Worm (Caenorhabditis elegans): ENCODE data around the gene xrn-1.

xrn-1 gene

ce11 chrII:14037484-14038303 is 31.0 kb upstream of the xrn-1 start:
- TF ChIP-seq ceh-16 (tag; optimal IDR thresholded peaks at IDR 0.05) (no peak), tbx-2 (tag; optimal IDR thresholded peaks at IDR 0.05) (no peak), ceh-9 (tag; optimal IDR thresholded peaks at IDR 0.05) (no peak), ceh-28 (tag; optimal IDR thresholded peaks at IDR 0.05) (no peak), fkh-10 (GFP tag; optimal IDR thresholded peaks at IDR 0.05) (no peak), daf-12 (tag; optimal IDR thresholded peaks at IDR 0.05) (no peak), elt-2 (tag; optimal IDR thresholded peaks at IDR 0.05) (no peak), pha-4 (tag; optimal IDR thresholded peaks at IDR 0.05) (peak; percentile 22), snpc-4 (tag; optimal IDR thresholded peaks at IDR 0.05) (no peak), egl-5 (tag; optimal IDR thresholded peaks at IDR 0.05) (no peak), mml-1 (tag; optimal IDR thresholded peaks at IDR 0.05) (no peak), ztf-11 (tag; optimal IDR thresholded peaks at IDR 0.05) (no peak), nhr-28 (tag; optimal IDR thresholded peaks at IDR 0.05) (no peak), lin-39 (tag; optimal IDR thresholded peaks at IDR 0.05) (peak; percentile 39), hmg-11 (tag; optimal IDR thresholded peaks at IDR 0.05) (no peak), eor-1 (tag; optimal IDR thresholded peaks at IDR 0.05) (no peak), egl-27 (tag; optimal IDR thresholded peaks at IDR 0.05) (no peak), lin-15B (tag; optimal IDR thresholded peaks at IDR 0.05) (no peak), ztf-4 (tag; optimal IDR thresholded peaks at IDR 0.05) (no peak), elt-3 (tag; optimal IDR thresholded peaks at IDR 0.05) (no peak), ZK546.5 (tag; optimal IDR thresholded peaks at IDR 0.05) (no peak), nfya-1 (tag; optimal IDR thresholded peaks at IDR 0.05; ENCODE audit: insufficient read depth) (peak; percentile 6), R02D3.7 (tag; optimal IDR thresholded peaks at IDR 0.05) (no peak), unc-62 (GFP tag; optimal IDR thresholded peaks at IDR 0.05) (no peak), nhr-12 (tag; optimal IDR thresholded peaks at IDR 0.05) (no peak)

ce11 chrII:14038331-14038730 is 30.4 kb upstream of the xrn-1 start:
- TF ChIP-seq mml-1 (tag; optimal IDR thresholded peaks at IDR 0.05) (no peak), hmg-11 (tag; optimal IDR thresholded peaks at IDR 0.05) (no peak), unc-39 (tag; optimal IDR thresholded peaks at IDR 0.05) (no peak), ama-1 (optimal IDR thresholded peaks at IDR 0.05) (no peak), nhr-43 (tag; optimal IDR thresholded peaks at IDR 0.05; ENCODE audit: poor library complexity, severe bottlenecking) (no peak), nfya-1 (tag; optimal IDR thresholded peaks at IDR 0.05; ENCODE audit: insufficient read depth) (peak; percentile 10), egl-5 (tag; optimal IDR thresholded peaks at IDR 0.05) (no peak), elt-2 (tag; optimal IDR thresholded peaks at IDR 0.05) (peak; percentile 38), fkh-2 (tag; optimal IDR thresholded peaks at IDR 0.05) (no peak)

- TF ChIP-seq ZK546.5 (tag; optimal IDR thresholded peaks at IDR 0.05) (no peak), pqm-1 (tag; optimal IDR thresholded peaks at IDR 0.05) (peak; percentile 5)
These were observed 28.9 kb upstream of the xrn-1 start for ce11 chrII:14039811-14040203.

- peak; percentile 45 for TF ChIP-seq nhr-77 (tag; optimal IDR thresholded peaks at IDR 0.05)
- TF ChIP-seq skn-1 (tag; optimal IDR thresholded peaks at IDR 0.05), result peak; percentile 66
- TF ChIP-seq lin-15B (tag; optimal IDR thresholded peaks at IDR 0.05), result peak; percentile 65
- peak; percentile 44 for TF ChIP-seq elt-1 (tag; optimal IDR thresholded peaks at IDR 0.05)
- no peak for TF ChIP-seq nhr-237 (tag; optimal IDR thresholded peaks at IDR 0.05)
- TF ChIP-seq snpc-4 (tag; optimal IDR thresholded peaks at IDR 0.05), result peak; percentile 76
- TF ChIP-seq nhr-23 (tag; optimal IDR thresholded peaks at IDR 0.05), result peak; percentile 87
- no peak for TF ChIP-seq aly-2 (tag; optimal IDR thresholded peaks at IDR 0.05)
- TF ChIP-seq fkh-10 (GFP tag; optimal IDR thresholded peaks at IDR 0.05), result peak; percentile 68
- TF ChIP-seq egl-5 (tag; optimal IDR thresholded peaks at IDR 0.05), result peak; percentile 93
- peak; percentile 82 for TF ChIP-seq nhr-11 (tag; optimal IDR thresholded peaks at IDR 0.05)
- peak; percentile 74 for TF ChIP-seq ama-1 (optimal IDR thresholded peaks at IDR 0.05)
- peak; percentile 88 for TF ChIP-seq ceh-28 (tag; optimal IDR thresholded peaks at IDR 0.05)
- TF ChIP-seq lsy-12 (tag; optimal IDR thresholded peaks at IDR 0.05), result peak; percentile 79
- TF ChIP-seq ZK546.5 (tag; optimal IDR thresholded peaks at IDR 0.05), result peak; percentile 25
- TF ChIP-seq jun-1 (tag; optimal IDR thresholded peaks at IDR 0.05), result peak; percentile 91
- peak; percentile 93 for TF ChIP-seq unc-62 (GFP tag; optimal IDR thresholded peaks at IDR 0.05)
- no peak for TF ChIP-seq eor-1 (tag; optimal IDR thresholded peaks at IDR 0.05)
- TF ChIP-seq lin-39 (tag; optimal IDR thresholded peaks at IDR 0.05), result peak; percentile 99
- no peak for TF ChIP-seq fkh-2 (tag; optimal IDR thresholded peaks at IDR 0.05)
- TF ChIP-seq R02D3.7 (tag; optimal IDR thresholded peaks at IDR 0.05), result peak; percentile 71
- no peak for TF ChIP-seq elt-3 (tag; optimal IDR thresholded peaks at IDR 0.05)
- peak; percentile 72 for TF ChIP-seq ztf-4 (tag; optimal IDR thresholded peaks at IDR 0.05)
- TF ChIP-seq hmg-11 (tag; optimal IDR thresholded peaks at IDR 0.05), result peak; percentile 98
- TF ChIP-seq elt-2 (tag; optimal IDR thresholded peaks at IDR 0.05), result peak; percentile 92
- TF ChIP-seq nhr-43 (tag; optimal IDR thresholded peaks at IDR 0.05; ENCODE audit: poor library complexity, severe bottlenecking), result peak; percentile 82
- peak; percentile 72 for TF ChIP-seq pqm-1 (tag; optimal IDR thresholded peaks at IDR 0.05)
- peak; percentile 84 for TF ChIP-seq tbx-2 (tag; optimal IDR thresholded peaks at IDR 0.05)
- TF ChIP-seq zag-1 (tag; optimal IDR thresholded peaks at IDR 0.05), result peak; percentile 76
- TF ChIP-seq nhr-76 (tag; optimal IDR thresholded peaks at IDR 0.05), result no peak
- TF ChIP-seq pha-4 (tag; optimal IDR thresholded peaks at IDR 0.05), result peak; percentile 85
- TF ChIP-seq sea-2 (GFP tag; optimal IDR thresholded peaks at IDR 0.05), result no peak
These were observed 28.4 kb upstream of the xrn-1 start for ce11 chrII:14040204-14040842.

All from whole organism, L3 larva.